Worm (Caenorhabditis elegans): ENCODE data around the gene sra-13.

Gene sra-13

ce11 chrII:8428947-8429919 is 21.7 kb downstream of the sra-13 start (continued):
- no peak for TF ChIP-seq die-1 (tag; optimal IDR thresholded peaks at IDR 0.05)
- TF ChIP-seq F33H1.4 (GFP tag; IDR thresholded peaks at IDR 0.05): peak; percentile 83
- TF ChIP-seq F57A8.1 (GFP tag; optimal IDR thresholded peaks at IDR 0.05): no peak
- peak; percentile 76 for TF ChIP-seq D2030.7 (GFP tag; IDR thresholded peaks at IDR 0.05)
- peak; percentile 75 for TF ChIP-seq xnd-1 (tag; optimal IDR thresholded peaks at IDR 0.05)
- TF ChIP-seq attf-3 (GFP tag; conservative IDR thresholded peaks at IDR 0.05): no peak

ce11 chrII:8431954-8432353 is 24.5 kb downstream of the sra-13 start, which contains the start of gene acp-2:
acp-2 (minus strand) TSS chrII:8432054.
- TF ChIP-seq somi-1 (GFP tag; optimal IDR thresholded peaks at IDR 0.05) (no peak), let-526 (GFP tag; IDR thresholded peaks at IDR 0.05) (no peak), mcd-1 (GFP tag; IDR thresholded peaks at IDR 0.05) (no peak), sdz-38 (tag; optimal IDR thresholded peaks at IDR 0.05) (no peak), hmg-1.2 (GFP tag; IDR thresholded peaks at IDR 0.05) (no peak), Y95B8A.8 (GFP tag; IDR thresholded peaks at IDR 0.05) (no peak), B0261.1 (tag; optimal IDR thresholded peaks at IDR 0.05) (no peak), ceh-58 (GFP tag; IDR thresholded peaks at IDR 0.05) (no peak), F37B4.10 (GFP tag; IDR thresholded peaks at IDR 0.05) (no peak), nhr-90 (tag; optimal IDR thresholded peaks at IDR 0.05) (no peak)

- TF ChIP-seq snpc-4 (GFP tag; optimal IDR thresholded peaks at IDR 0.05) (peak; percentile 33), snpc-4 (tag; optimal IDR thresholded peaks at IDR 0.05) (peak in 2 of 4 experiments; percentile 55 to 85), snpc-1.1 (tag; optimal IDR thresholded peaks at IDR 0.05; ENCODE audit: insufficient read depth) (peak; percentile 51), hmg-1.2 (GFP tag; IDR thresholded peaks at IDR 0.05) (peak; percentile 46), attf-6 (GFP tag; IDR thresholded peaks at IDR 0.05) (0 out of 2 replicates have a peak, but pooled peaks have one; percentile 67), pbrm-1 (GFP tag; IDR thresholded peaks at IDR 0.05) (peak; percentile 61)
Observed at ce11 chrII:8432949-8433348, 25.5 kb downstream of the sra-13 start.

ce11 chrII:8435005-8435404 is 27.5 kb downstream of the sra-13 start, which contains the start of gene acp-4:
acp-4 (minus strand) TSS chrII:8435105.
- TF ChIP-seq egrh-3 (GFP tag; IDR thresholded peaks at IDR 0.05) (no peak), F10E7.11 (tag; optimal IDR thresholded peaks at IDR 0.05) (no peak), bed-2 (GFP tag; IDR thresholded peaks at IDR 0.05) (no peak), hmg-1.2 (GFP tag; IDR thresholded peaks at IDR 0.05) (no peak), F49E8.2 (tag; optimal IDR thresholded peaks at IDR 0.05; ENCODE audit: insufficient read depth) (no peak), mxl-1 (tag; optimal IDR thresholded peaks at IDR 0.05) (no peak), Y53G8AR.9 (GFP tag; conservative IDR thresholded peaks at IDR 0.05) (no peak), F22D6.2 (tag; optimal IDR thresholded peaks at IDR 0.05) (no peak), dpff-1 (tag; optimal IDR thresholded peaks at IDR 0.05) (no peak), attf-5 (GFP tag; optimal IDR thresholded peaks at IDR 0.05) (no peak)

ce11 chrII:8437035-8437434 is 29.6 kb downstream of the sra-13 start, which contains the start of gene acp-3:
acp-3 (minus strand) TSS chrII:8437135.
- TF ChIP-seq ztf-26 (tag; optimal IDR thresholded peaks at IDR 0.05): no peak

Measured in whole organism, young adult.